Fruit fly (Drosophila melanogaster) whole organism, embryonic: Measurements from ENCODE around the gene CG13299.

ENCODE experiments used
- Atf3 ChIP-seq: fragments of 200-800 bp; sonication (Bioruptor generic); optimal IDR thresholded peaks from 3 replicates; lab custom pipeline; 2016; ENCODE audit warnings: missing biosample characterization, missing genetic modification characterization
- CG1024 ChIP-seq: fragments of 200-800 bp; sonication (Bioruptor generic); IDR thresholded peaks from 2 replicates; pipeline ENCODE4 v1.3.6; 2022; ENCODE audit warnings: missing biosample characterization, missing genetic modification characterization
- CG10462 ChIP-seq: fragments of 200-800 bp; sonication (Bioruptor generic); optimal IDR thresholded peaks from 2 replicates; lab custom pipeline; 2016; ENCODE audit warnings: missing biosample characterization, missing genetic modification characterization
- CG10654 ChIP-seq: fragments of 200-800 bp; sonication (Bioruptor generic); optimal IDR thresholded peaks from 2 replicates; lab custom pipeline; 2016; ENCODE audit warnings: missing biosample characterization, missing genetic modification characterization
- CG12299 ChIP-seq: fragments of 200-800 bp; sonication (Bioruptor generic); optimal IDR thresholded peaks from 2 replicates; lab custom pipeline; 2018; ENCODE audit warnings: missing biosample characterization, mild to moderate bottlenecking, missing genetic modification characterization
- CG16813 ChIP-seq: fragments of 200-800 bp; sonication (Bioruptor generic); IDR thresholded peaks from 3 replicates; pipeline ENCODE4 v1.3.6; 2022; ENCODE audit warnings: missing biosample characterization, missing genetic modification characterization; ENCODE audit not compliant: partially characterized antibody
- CG18476 ChIP-seq: fragments of 200-800 bp; sonication (Bioruptor generic); optimal IDR thresholded peaks from 2 replicates; lab custom pipeline; 2016; ENCODE audit warnings: missing biosample characterization, mild to moderate bottlenecking, missing genetic modification characterization
- CG2120 ChIP-seq: fragments of 200-800 bp; sonication (Bioruptor generic); optimal IDR thresholded peaks from 3 replicates; lab custom pipeline; 2016; ENCODE audit warnings: missing biosample characterization, missing genetic modification characterization
- CG31388 ChIP-seq: fragments of 200-800 bp; sonication (Bioruptor generic); optimal IDR thresholded peaks from 2 replicates; lab custom pipeline; 2016; ENCODE audit warnings: missing biosample characterization, missing genetic modification characterization
- CG32772 ChIP-seq: fragments of 200-800 bp; sonication (Bioruptor generic); IDR thresholded peaks from 2 replicates; pipeline ENCODE4 v1.3.6; 2022; ENCODE audit warnings: missing biosample characterization, missing genetic modification characterization
- CG3847 ChIP-seq: fragments of 200-800 bp; sonication (Bioruptor generic); IDR thresholded peaks from 2 replicates; pipeline ENCODE4 v1.3.6; 2022; ENCODE audit warnings: missing biosample characterization, missing genetic modification characterization
- CG4404 ChIP-seq: fragments of 200-800 bp; sonication (Bioruptor generic); IDR thresholded peaks from 2 replicates; pipeline ENCODE4 v1.3.6; 2022; ENCODE audit warnings: missing biosample characterization, missing genetic modification characterization
- CG5953 ChIP-seq: fragments of 200-800 bp; sonication (Bioruptor generic); IDR thresholded peaks from 2 replicates; pipeline ENCODE4 v1.3.6; 2022; ENCODE audit warnings: missing biosample characterization, missing genetic modification characterization
- CG7372 ChIP-seq: fragments of 200-800 bp; sonication (Bioruptor generic); IDR thresholded peaks from 2 replicates; pipeline ENCODE4 v1.3.6; 2022; ENCODE audit warnings: missing biosample characterization, missing genetic modification characterization
- CG7987 ChIP-seq: fragments of 200-800 bp; sonication (Bioruptor generic); optimal IDR thresholded peaks from 2 replicates; lab custom pipeline; 2018; ENCODE audit warnings: missing biosample characterization, mild to moderate bottlenecking, missing genetic modification characterization, moderate library complexity
- CG8924 ChIP-seq: fragments of 200-800 bp; optimal IDR thresholded peaks from 3 replicates; lab custom pipeline; 2019; ENCODE audit warnings: missing biosample characterization, mild to moderate bottlenecking, missing genetic modification characterization, moderate library complexity
- CG8944 ChIP-seq: fragments of 200-800 bp; sonication (Bioruptor generic); optimal IDR thresholded peaks from 3 replicates; lab custom pipeline; 2016; ENCODE audit warnings: missing biosample characterization, missing genetic modification characterization
- Camta ChIP-seq: fragments of 200-800 bp; sonication (Bioruptor generic); optimal IDR thresholded peaks from 2 replicates; lab custom pipeline; 2016; ENCODE audit warnings: missing biosample characterization, missing genetic modification characterization
- Deaf1 ChIP-seq: fragments of 200-800 bp; optimal IDR thresholded peaks from 3 replicates; lab custom pipeline; 2019; ENCODE audit warnings: missing biosample characterization, mild to moderate bottlenecking, missing genetic modification characterization, moderate library complexity
- Dek ChIP-seq: fragments of 200-800 bp; sonication (Bioruptor generic); optimal IDR thresholded peaks from 3 replicates; lab custom pipeline; 2019; ENCODE audit warnings: missing biosample characterization, mild to moderate bottlenecking, missing genetic modification characterization, moderate library complexity
- E2f1 ChIP-seq: fragments of 200-800 bp; sonication (Bioruptor generic); IDR thresholded peaks from 2 replicates; pipeline ENCODE4 v1.3.6; 2022; ENCODE audit warnings: missing biosample characterization, missing genetic modification characterization
- E2f2 ChIP-seq: fragments of 200-800 bp; sonication (Bioruptor generic); IDR thresholded peaks from 2 replicates; pipeline ENCODE4 v1.3.6; 2022; ENCODE audit warnings: missing biosample characterization, missing genetic modification characterization
- Ets65A ChIP-seq: fragments of 200-800 bp; sonication (Bioruptor generic); peaks from one replicate; lab custom pipeline; 2016; ENCODE audit warnings: missing biosample characterization, missing genetic modification characterization
- Fer2 ChIP-seq: fragments of 200-800 bp; sonication (Bioruptor generic); optimal IDR thresholded peaks from 2 replicates; lab custom pipeline; 2018; ENCODE audit warnings: missing biosample characterization, mild to moderate bottlenecking, missing genetic modification characterization, moderate library complexity
- Gug ChIP-seq: fragments of 200-800 bp; sonication (Bioruptor generic); IDR thresholded peaks from 4 replicates; pipeline ENCODE4 v1.3.6; 2022; ENCODE audit warnings: missing biosample characterization, missing genetic modification characterization
- H15 ChIP-seq: fragments of 200-800 bp; sonication (Bioruptor generic); IDR thresholded peaks from 3 replicates; pipeline ENCODE4 v1.3.6; 2022; ENCODE audit warnings: missing biosample characterization, missing genetic modification characterization
- HmgD ChIP-seq: fragments of 200-800 bp; sonication (Bioruptor generic); optimal IDR thresholded peaks from 3 replicates; lab custom pipeline; 2016; ENCODE audit warnings: missing biosample characterization, missing genetic modification characterization
- Hr51 ChIP-seq, 2 experiments: fragments of 200-800 bp; sonication (Bioruptor generic); optimal IDR thresholded peaks; 2 replicates in 1 of 2; 3 replicates in 1 of 2; lab custom pipeline; 2016 to 2018; ENCODE audit warnings: missing biosample characterization in 2 of 2, missing genetic modification characterization in 2 of 2, mild to moderate bottlenecking in 1 of 2, moderate library complexity in 1 of 2
- Lhr ChIP-seq: fragments of 200-800 bp; sonication (Bioruptor generic); optimal IDR thresholded peaks from 3 replicates; lab custom pipeline; 2017; ENCODE audit warnings: mild to moderate bottlenecking, missing biosample characterization, missing genetic modification reagents, missing genetic modification characterization
- PHDP ChIP-seq: fragments of 200-800 bp; sonication (Bioruptor generic); optimal IDR thresholded peaks from 3 replicates; lab custom pipeline; 2018; ENCODE audit warnings: missing biosample characterization, mild to moderate bottlenecking, missing genetic modification characterization, moderate library complexity
- Scr ChIP-seq: fragments of 200-800 bp; sonication (Bioruptor generic); IDR thresholded peaks from 2 replicates; pipeline ENCODE4 v1.3.6; 2022; ENCODE audit warnings: missing biosample characterization, missing genetic modification characterization; ENCODE audit not compliant: partially characterized antibody
- Side ChIP-seq: fragments of 200-800 bp; sonication (Bioruptor generic); optimal IDR thresholded peaks from 2 replicates; lab custom pipeline; 2016; ENCODE audit warnings: missing biosample characterization, missing genetic modification characterization
- Spps ChIP-seq: fragments of 200-800 bp; sonication (Bioruptor generic); optimal IDR thresholded peaks from 2 replicates; lab custom pipeline; 2018; ENCODE audit warnings: missing biosample characterization, mild to moderate bottlenecking, missing genetic modification characterization
- Xrp1 ChIP-seq: fragments of 200-800 bp; sonication (Bioruptor generic); IDR thresholded peaks from 2 replicates; pipeline ENCODE4 v1.3.6; 2022; ENCODE audit warnings: missing biosample characterization, missing genetic modification characterization
- ara ChIP-seq: fragments of 200-800 bp; sonication (Bioruptor generic); IDR thresholded peaks from 2 replicates; pipeline ENCODE4 v1.3.6; 2022; ENCODE audit warnings: missing biosample characterization, missing genetic modification characterization
- cad ChIP-seq: fragments of >200 bp; optimal IDR thresholded peaks from 2 replicates; lab custom pipeline; 2017; ENCODE audit warnings: missing biosample characterization, missing genetic modification characterization
- chif ChIP-seq, 2 experiments: fragments of 200-800 bp; sonication (Bioruptor generic); optimal IDR thresholded peaks; 3 replicates each; lab custom pipeline; 2016; ENCODE audit warnings: missing biosample characterization in 2 of 2, missing genetic modification characterization in 2 of 2
- dmrt99B ChIP-seq: fragments of 200-800 bp; sonication (Bioruptor generic); optimal IDR thresholded peaks from 2 replicates; lab custom pipeline; 2018; ENCODE audit warnings: missing biosample characterization, mild to moderate bottlenecking, missing genetic modification characterization, moderate library complexity
- dysf ChIP-seq: fragments of 200-800 bp; sonication (Bioruptor generic); IDR thresholded peaks from 3 replicates; pipeline ENCODE4 v1.3.6; 2022; ENCODE audit warnings: missing biosample characterization, missing genetic modification characterization
- esg ChIP-seq: fragments of 200-800 bp; sonication (Bioruptor generic); conservative IDR thresholded peaks from 2 replicates; pipeline ENCODE4 v1.3.6; 2022; ENCODE audit warnings: missing biosample characterization, missing genetic modification characterization
- ind ChIP-seq: fragments of 200-800 bp; sonication (Bioruptor generic); optimal IDR thresholded peaks from 3 replicates; lab custom pipeline; 2016; ENCODE audit warnings: missing biosample characterization, missing genetic modification characterization
- lab ChIP-seq: fragments of 200-800 bp; sonication (Bioruptor generic); optimal IDR thresholded peaks from 3 replicates; lab custom pipeline; 2017; ENCODE audit warnings: missing biosample characterization, missing genetic modification characterization, mild to moderate bottlenecking, moderate library complexity, missing genetic modification reagents
- nerfin-1 ChIP-seq: fragments of 200-800 bp; sonication (Bioruptor generic); optimal IDR thresholded peaks from 3 replicates; lab custom pipeline; 2019; ENCODE audit warnings: missing biosample characterization, mild to moderate bottlenecking, missing genetic modification characterization, moderate library complexity
- nmo ChIP-seq: fragments of 200-800 bp; sonication (Bioruptor generic); optimal IDR thresholded peaks from 2 replicates; lab custom pipeline; 2018; ENCODE audit warnings: missing biosample characterization, mild to moderate bottlenecking, missing genetic modification characterization, moderate library complexity
- row ChIP-seq: fragments of 200-800 bp; sonication (Bioruptor generic); IDR thresholded peaks from 3 replicates; pipeline ENCODE4 v1.3.6; 2022; ENCODE audit warnings: missing biosample characterization, missing genetic modification characterization
- seq ChIP-seq: fragments of 200-800 bp; sonication (Bioruptor generic); IDR thresholded peaks from 2 replicates; pipeline ENCODE4 v1.3.6; 2022; ENCODE audit warnings: missing biosample characterization, missing genetic modification characterization
- slou ChIP-seq: fragments of 200-800 bp; sonication (Bioruptor generic); optimal IDR thresholded peaks from 3 replicates; lab custom pipeline; 2016; ENCODE audit warnings: missing biosample characterization, missing genetic modification characterization
- slp2 ChIP-seq: fragments of 200-800 bp; sonication (Bioruptor generic); optimal IDR thresholded peaks from 2 replicates; lab custom pipeline; 2016; ENCODE audit warnings: missing biosample characterization, missing genetic modification characterization
- ssp ChIP-seq: fragments of 200-800 bp; sonication (Bioruptor generic); IDR thresholded peaks from 2 replicates; pipeline ENCODE4 v1.3.6; 2022; ENCODE audit warnings: missing biosample characterization, missing genetic modification characterization
- twi ChIP-seq: fragments of 200-800 bp; optimal IDR thresholded peaks from 2 replicates; lab custom pipeline; 2019; ENCODE audit warnings: missing biosample characterization, mild to moderate bottlenecking, missing genetic modification characterization, moderate library complexity
- z ChIP-seq: fragments of 200-800 bp; sonication (Bioruptor generic); IDR thresholded peaks from 3 replicates; pipeline ENCODE4 v1.3.6; 2022; ENCODE audit warnings: missing biosample characterization, missing genetic modification characterization

Gene CG13299

dm6 chr3L:6217212-6217611 is 14.9 kb downstream of the CG13299 start (continued):
- TF ChIP-seq Scr (GFP tag; lab: Robert Waterston, UW) (no peak), Fer2 (tag; lab: Kevin White, UChicago) (no peak), Camta (GFP tag; lab: Kevin White, UChicago) (peak; percentile 44), Hr51 (GFP tag; optimal IDR thresholded peaks at IDR 0.05; lab: Kevin White, UChicago) (peak in 1 of 2 experiments; percentile 71), ind (GFP tag; lab: Kevin White, UChicago) (peak; percentile 55), CG2120 (GFP tag; lab: Kevin White, UChicago) (peak; percentile 24), E2f1 (GFP tag; lab: Robert Waterston, UW) (peak; percentile 73), row (GFP tag; lab: Robert Waterston, UW) (peak; percentile 75), Dek (tag; lab: Kevin White, UChicago) (peak; percentile 15), PHDP (tag; lab: Kevin White, UChicago) (peak; percentile 69), CG16813 (GFP tag; lab: Robert Waterston, UW) (no peak), ssp (peak; percentile 44; the same call in 1 of the 2 replicates), dysf (GFP tag; lab: Robert Waterston, UW) (peak; percentile 48; the same call in 1 of the 3 replicates), slou (no peak), CG5953 (GFP tag; lab: Robert Waterston, UW) (peak; percentile 37; the same call in 1 of the 2 replicates), CG3847 (0 out of 2 replicates have a peak, but pooled peaks have one; percentile 4), CG32772 (peak; percentile 45; the same call in 1 of the 2 replicates), CG8924 (tag; lab: Kevin White, UChicago) (peak; percentile 63), CG7372 (GFP tag; lab: Robert Waterston, UW) (peak; percentile 34; the same call in 1 of the 2 replicates), CG8944 (GFP tag; lab: Kevin White, UChicago) (peak; percentile 21), chif (GFP tag; optimal IDR thresholded peaks at IDR 0.05; lab: Kevin White, UChicago) (peak; percentile 45 to 57), cad (GFP tag; lab: Kevin White, UChicago) (no peak), Side (GFP tag; lab: Kevin White, UChicago) (peak; percentile 11), CG10654 (GFP tag; lab: Kevin White, UChicago) (peak; percentile 44), Ets65A (GFP tag; lab: Kevin White, UChicago) (peak; percentile 51), CG31388 (peak; percentile 10), nerfin-1 (tag; lab: Kevin White, UChicago) (peak; percentile 39), ara (peak; percentile 81), CG1024 (GFP tag; lab: Robert Waterston, UW) (peak; percentile 67), twi (peak; percentile 97), Atf3 (GFP tag; lab: Kevin White, UChicago) (peak; percentile 16), CG10462 (GFP tag; lab: Kevin White, UChicago) (peak; percentile 24), CG18476 (GFP tag; lab: Kevin White, UChicago) (peak; percentile 13), CG12299 (peak; percentile 27), seq (peak; percentile 31; the same call in 1 of the 2 replicates), CG4404 (GFP tag; lab: Robert Waterston, UW) (peak; percentile 53), esg (GFP tag; lab: Robert Waterston, UW) (peak; percentile 66), slp2 (peak; percentile 49), nmo (GFP tag; lab: Kevin White, UChicago) (peak; percentile 87), dmrt99B (tag; lab: Kevin White, UChicago) (peak; percentile 77), Gug (GFP tag; lab: Robert Waterston, UW) (no peak), CG7987 (GFP tag; lab: Kevin White, UChicago) (no peak), Deaf1 (no peak), Spps (tag; lab: Kevin White, UChicago) (peak; percentile 87), lab (GFP tag; lab: Kevin White, UChicago) (peak; percentile 43), z (no peak), HmgD (no peak), Lhr (GFP tag; lab: Kevin White, UChicago) (peak; percentile 13), H15 (0 out of 3 replicates have a peak, but pooled peaks have one; percentile 21), E2f2 (peak; percentile 32; the same call in 1 of the 2 replicates), Xrp1 (GFP tag; lab: Robert Waterston, UW) (peak; percentile 87)
